Worm (Caenorhabditis elegans): ENCODE measurements around the gene hpo-40.

ce11 chrV:10212627-10213026 lies at the start of gene hpo-40:
- TF ChIP-seq zfp-3 (GFP tag; conservative IDR thresholded peaks at IDR 0.05) (no peak), nhr-42 (GFP tag; IDR thresholded peaks at IDR 0.05) (no peak), nhr-237 (tag; optimal IDR thresholded peaks at IDR 0.05) (no peak)

Data from whole organism, L4 larva.